Fruit fly (Drosophila melanogaster) whole organism, embryonic: ENCODE measurements around the gene CG44004.

Experiments used
- Ada2b ChIP-seq: fragments of 200-800 bp; sonication (Bioruptor generic); IDR thresholded peaks from 2 replicates; pipeline ENCODE4 v1.3.6; 2022; ENCODE audit warnings: missing biosample characterization, missing genetic modification characterization
- Asciz ChIP-seq: fragments of 200-800 bp; sonication (Bioruptor generic); optimal IDR thresholded peaks from 2 replicates; lab custom pipeline; 2017; ENCODE audit warnings: missing biosample characterization, mild to moderate bottlenecking, missing genetic modification characterization, missing genetic modification reagents
- BEAF-32 ChIP-seq: fragments of 200-800 bp; sonication (Bioruptor generic); optimal IDR thresholded peaks from 3 replicates; lab custom pipeline; 2017; ENCODE audit warnings: missing biosample characterization, missing genetic modification characterization, mild to moderate bottlenecking, moderate library complexity, missing genetic modification reagents
- CG10267 ChIP-seq: fragments of 200-800 bp; sonication (Bioruptor generic); optimal IDR thresholded peaks from 2 replicates; lab custom pipeline; 2018; ENCODE audit warnings: missing biosample characterization, mild to moderate bottlenecking, missing genetic modification characterization, moderate library complexity
- CG12659 ChIP-seq: fragments of 200-800 bp; sonication (Bioruptor generic); optimal IDR thresholded peaks from 3 replicates; lab custom pipeline; 2017; ENCODE audit warnings: mild to moderate bottlenecking, missing biosample characterization, missing genetic modification reagents, missing genetic modification characterization
- CG14710 ChIP-seq: fragments of 200-800 bp; sonication (Bioruptor generic); optimal IDR thresholded peaks from 3 replicates; lab custom pipeline; 2019; ENCODE audit warnings: missing biosample characterization, mild to moderate bottlenecking, missing genetic modification characterization, moderate library complexity
- CG14965 ChIP-seq: fragments of 200-800 bp; sonication (Bioruptor generic); optimal IDR thresholded peaks from 2 replicates; lab custom pipeline; 2016; ENCODE audit warnings: missing biosample characterization, missing genetic modification characterization, borderline replicate concordance
- CG15514 ChIP-seq: fragments of 200-800 bp; sonication (Bioruptor generic); optimal IDR thresholded peaks from 3 replicates; lab custom pipeline; 2017; ENCODE audit warnings: missing biosample characterization, missing genetic modification characterization, mild to moderate bottlenecking, moderate library complexity, missing genetic modification reagents
- CG1603 ChIP-seq: fragments of 200-800 bp; sonication (Bioruptor generic); optimal IDR thresholded peaks from 2 replicates; lab custom pipeline; 2019; ENCODE audit warnings: missing biosample characterization, mild to moderate bottlenecking, missing genetic modification characterization, moderate library complexity
- CG16813 ChIP-seq: fragments of 200-800 bp; sonication (Bioruptor generic); IDR thresholded peaks from 3 replicates; pipeline ENCODE4 v1.3.6; 2022; ENCODE audit warnings: missing biosample characterization, missing genetic modification characterization; ENCODE audit not compliant: partially characterized antibody
- CG17829 ChIP-seq: fragments of 200-800 bp; optimal IDR thresholded peaks from 2 replicates; lab custom pipeline; 2019; ENCODE audit warnings: missing biosample characterization, mild to moderate bottlenecking, missing genetic modification characterization, moderate library complexity
- CG2116 ChIP-seq: fragments of 200-800 bp; sonication (Bioruptor generic); optimal IDR thresholded peaks from 3 replicates; lab custom pipeline; 2018; ENCODE audit warnings: missing biosample characterization, mild to moderate bottlenecking, missing genetic modification characterization
- CG30020 ChIP-seq: fragments of 200-800 bp; optimal IDR thresholded peaks from 2 replicates; lab custom pipeline; 2019; ENCODE audit warnings: missing biosample characterization, mild to moderate bottlenecking, missing genetic modification characterization, moderate library complexity
- CG34224 ChIP-seq: fragments of 200-800 bp; sonication (Bioruptor generic); IDR thresholded peaks from 3 replicates; pipeline ENCODE4 v1.3.6; 2022; ENCODE audit warnings: missing biosample characterization, missing genetic modification characterization; ENCODE audit not compliant: partially characterized antibody
- CG4730 ChIP-seq: fragments of 200-800 bp; sonication (Bioruptor generic); IDR thresholded peaks from 2 replicates; pipeline ENCODE4 v1.3.6; 2022; ENCODE audit warnings: missing biosample characterization, missing genetic modification characterization
- CTCF ChIP-seq: fragments of 200-800 bp; sonication (Bioruptor generic); optimal IDR thresholded peaks from 2 replicates; lab custom pipeline; 2017; ENCODE audit warnings: missing biosample characterization, mild to moderate bottlenecking, missing genetic modification characterization, moderate library complexity
- CkIIα-i1 ChIP-seq: fragments of 200-800 bp; sonication (Bioruptor generic); IDR thresholded peaks from 2 replicates; pipeline ENCODE4 v1.3.6; 2022; ENCODE audit warnings: missing biosample characterization, missing genetic modification characterization
- Doc2 ChIP-seq: fragments of 200-800 bp; sonication (Bioruptor generic); IDR thresholded peaks from 2 replicates; pipeline ENCODE4 v1.3.6; 2022; ENCODE audit warnings: missing biosample characterization, missing genetic modification characterization
- Doc3 ChIP-seq: fragments of 200-800 bp; sonication (Bioruptor generic); IDR thresholded peaks from 3 replicates; pipeline ENCODE4 v1.3.6; 2022; ENCODE audit warnings: missing biosample characterization, missing genetic modification characterization; ENCODE audit not compliant: partially characterized antibody
- Dref ChIP-seq: fragments of 200-800 bp; sonication (Bioruptor generic); IDR thresholded peaks from 2 replicates; pipeline ENCODE4 v1.3.6; 2022; ENCODE audit warnings: missing biosample characterization, missing genetic modification characterization
- Fer1 ChIP-seq: fragments of 200-800 bp; sonication (Bioruptor generic); optimal IDR thresholded peaks from 2 replicates; lab custom pipeline; 2017; ENCODE audit warnings: missing biosample characterization, mild to moderate bottlenecking, missing genetic modification characterization
- NC2β ChIP-seq: fragments of 200-800 bp; sonication (Bioruptor generic); optimal IDR thresholded peaks from 2 replicates; lab custom pipeline; 2016; ENCODE audit warnings: missing biosample characterization, missing genetic modification characterization
- Opbp ChIP-seq: fragments of 200-800 bp; sonication (Bioruptor generic); IDR thresholded peaks from 3 replicates; pipeline ENCODE4 v1.3.6; 2022; ENCODE audit warnings: missing biosample characterization, missing genetic modification characterization; ENCODE audit not compliant: partially characterized antibody
- Sry-β ChIP-seq: fragments of 200-800 bp; sonication (Bioruptor generic); optimal IDR thresholded peaks from 2 replicates; lab custom pipeline; 2018; ENCODE audit warnings: missing biosample characterization, mild to moderate bottlenecking, missing genetic modification characterization, moderate library complexity
- Stat92E ChIP-seq, 3 experiments: fragments of >200 bp in 2 of 3; fragments of 200-800 bp in 1 of 3; sonication (Bioruptor generic) in 1 of 3; optimal IDR thresholded peaks; 2 replicates each; lab custom pipeline; 2017 to 2019; ENCODE audit warnings: missing biosample characterization in 3 of 3, missing genetic modification characterization in 3 of 3, mild to moderate bottlenecking in 1 of 3, moderate library complexity in 1 of 3
- Taf1 ChIP-seq: fragments of 200-800 bp; sonication (Bioruptor generic); IDR thresholded peaks from 2 replicates; pipeline ENCODE4 v1.3.6; 2022; ENCODE audit warnings: missing biosample characterization, missing genetic modification characterization
- amos ChIP-seq: fragments of 200-800 bp; sonication (Bioruptor generic); IDR thresholded peaks from 2 replicates; pipeline ENCODE4 v1.3.6; 2022; ENCODE audit warnings: missing biosample characterization, missing genetic modification characterization; ENCODE audit not compliant: partially characterized antibody
- aop ChIP-seq: fragments of 200-800 bp; sonication (Bioruptor generic); IDR thresholded peaks from 2 replicates; pipeline ENCODE4 v1.3.6; 2022; ENCODE audit warnings: missing biosample characterization, missing genetic modification characterization
- bbx ChIP-seq: fragments of 200-800 bp; sonication (Bioruptor generic); IDR thresholded peaks from 2 replicates; pipeline ENCODE4 v1.3.6; 2022; ENCODE audit warnings: missing biosample characterization, missing genetic modification characterization; ENCODE audit not compliant: partially characterized antibody
- cad ChIP-seq: fragments of >200 bp; optimal IDR thresholded peaks from 2 replicates; lab custom pipeline; 2017; ENCODE audit warnings: missing biosample characterization, missing genetic modification characterization
- danr ChIP-seq: fragments of 200-800 bp; sonication (Bioruptor generic); IDR thresholded peaks from 2 replicates; pipeline ENCODE4 v1.3.6; 2022; ENCODE audit warnings: missing biosample characterization, missing genetic modification characterization
- exex ChIP-seq: fragments of 200-800 bp; sonication (Bioruptor generic); optimal IDR thresholded peaks from 4 replicates; lab custom pipeline; 2018; ENCODE audit warnings: missing biosample characterization, mild to moderate bottlenecking, missing genetic modification characterization, moderate library complexity
- eyg ChIP-seq: fragments of 200-800 bp; sonication (Bioruptor generic); optimal IDR thresholded peaks from 3 replicates; lab custom pipeline; 2016; ENCODE audit warnings: missing biosample characterization, missing genetic modification characterization
- fd96Cb ChIP-seq: fragments of 200-800 bp; sonication (Bioruptor generic); optimal IDR thresholded peaks from 2 replicates; lab custom pipeline; 2018; ENCODE audit warnings: missing biosample characterization, mild to moderate bottlenecking, missing genetic modification characterization, moderate library complexity
- ftz-f1 ChIP-seq: fragments of 200-800 bp; sonication (Bioruptor generic); optimal IDR thresholded peaks from 2 replicates; lab custom pipeline; 2016; ENCODE audit warnings: missing biosample characterization, missing genetic modification characterization
- hb ChIP-seq: fragments of 200-800 bp; sonication (Bioruptor generic); IDR thresholded peaks from 3 replicates; pipeline ENCODE4 v1.3.6; 2022; ENCODE audit warnings: missing biosample characterization, missing genetic modification characterization; ENCODE audit not compliant: partially characterized antibody
- inv ChIP-seq: fragments of 200-800 bp; sonication (Bioruptor generic); IDR thresholded peaks from 2 replicates; pipeline ENCODE4 v1.3.6; 2022; ENCODE audit warnings: missing biosample characterization, missing genetic modification characterization; ENCODE audit not compliant: partially characterized antibody
- knrl ChIP-seq: fragments of 200-800 bp; sonication (Bioruptor generic); IDR thresholded peaks from 3 replicates; pipeline ENCODE4 v1.3.6; 2022; ENCODE audit warnings: missing biosample characterization, missing genetic modification characterization; ENCODE audit not compliant: partially characterized antibody
- lbe ChIP-seq: fragments of 200-800 bp; sonication (Bioruptor generic); optimal IDR thresholded peaks from 2 replicates; lab custom pipeline; 2016; ENCODE audit warnings: missing biosample characterization, mild to moderate bottlenecking, missing genetic modification characterization
- lmd ChIP-seq: fragments of 200-800 bp; sonication (Bioruptor generic); IDR thresholded peaks from 2 replicates; pipeline ENCODE4 v1.3.6; 2022; ENCODE audit warnings: missing biosample characterization, missing genetic modification characterization
- pzg ChIP-seq: fragments of 200-800 bp; sonication (Bioruptor generic); optimal IDR thresholded peaks from 3 replicates; lab custom pipeline; 2018; ENCODE audit warnings: missing biosample characterization, mild to moderate bottlenecking, missing genetic modification characterization, moderate library complexity
- row ChIP-seq: fragments of 200-800 bp; sonication (Bioruptor generic); IDR thresholded peaks from 3 replicates; pipeline ENCODE4 v1.3.6; 2022; ENCODE audit warnings: missing biosample characterization, missing genetic modification characterization
- sd ChIP-seq: fragments of 200-800 bp; sonication (Bioruptor generic); optimal IDR thresholded peaks from 3 replicates; lab custom pipeline; 2018; ENCODE audit warnings: missing biosample characterization, mild to moderate bottlenecking, missing genetic modification characterization, moderate library complexity
- shn ChIP-seq: fragments of 200-800 bp; sonication (Bioruptor generic); optimal IDR thresholded peaks from 3 replicates; lab custom pipeline; 2016; ENCODE audit warnings: missing biosample characterization, missing genetic modification characterization
- vnd ChIP-seq: fragments of 200-800 bp; sonication (Bioruptor generic); IDR thresholded peaks from 3 replicates; pipeline ENCODE4 v1.3.6; 2022; ENCODE audit warnings: missing biosample characterization, missing genetic modification characterization; ENCODE audit not compliant: partially characterized antibody
- vvl ChIP-seq: fragments of 200-800 bp; sonication (Bioruptor generic); IDR thresholded peaks from 2 replicates; pipeline ENCODE4 v1.3.6; 2022; ENCODE audit warnings: missing biosample characterization, missing genetic modification characterization
- wdn ChIP-seq: fragments of 200-800 bp; sonication (Bioruptor generic); IDR thresholded peaks from 2 replicates; pipeline ENCODE4 v1.3.6; 2022; ENCODE audit warnings: missing biosample characterization, missing genetic modification characterization
- zen ChIP-seq: fragments of 200-800 bp; sonication (Bioruptor generic); optimal IDR thresholded peaks from 3 replicates; lab custom pipeline; 2018; ENCODE audit warnings: missing biosample characterization, mild to moderate bottlenecking, missing genetic modification characterization, moderate library complexity
- zen2 ChIP-seq: fragments of 200-800 bp; sonication (Bioruptor generic); IDR thresholded peaks from 3 replicates; pipeline ENCODE4 v1.3.6; 2022; ENCODE audit warnings: missing biosample characterization, missing genetic modification characterization; ENCODE audit not compliant: partially characterized antibody

Gene CG44004

dm6 chr3L:18112669-18113068 is 39.0 kb upstream of the CG44004 start, which contains the start of the genes CG32195 and CG7341 (continued):
- TF ChIP-seq vvl = no peak
- TF ChIP-seq zen (tag; lab: Kevin White, UChicago) = no peak
- 0 out of 2 replicates have a peak, but pooled peaks have one; percentile 32 for TF ChIP-seq inv (GFP tag; lab: Robert Waterston, UW)
- no peak for TF ChIP-seq cad (GFP tag; lab: Kevin White, UChicago)
- peak; percentile 62 for TF ChIP-seq vnd (GFP tag; lab: Robert Waterston, UW)
- no peak for TF ChIP-seq Asciz (GFP tag; lab: Kevin White, UChicago)
- no peak for TF ChIP-seq CkIIα-i1 (GFP tag; lab: Robert Waterston, UW)
- TF ChIP-seq danr (GFP tag; lab: Robert Waterston, UW) = no peak
- peak; percentile 18 for TF ChIP-seq Sry-β (GFP tag; lab: Kevin White, UChicago)
- no peak for TF ChIP-seq CG14965 (GFP tag; lab: Kevin White, UChicago)
- peak; percentile 77 for TF ChIP-seq sd (tag; lab: Kevin White, UChicago)
- peak; percentile 72 for TF ChIP-seq Doc3 (GFP tag; lab: Robert Waterston, UW)
- peak; percentile 19; the same call in 1 of the 3 replicates for TF ChIP-seq row (GFP tag; lab: Robert Waterston, UW)
- TF ChIP-seq CG1603 (tag; lab: Kevin White, UChicago) = peak; percentile 31
- TF ChIP-seq Doc2 (GFP tag; lab: Robert Waterston, UW) = no peak
- TF ChIP-seq wdn (GFP tag; lab: Robert Waterston, UW) = no peak
- TF ChIP-seq CG34224 (GFP tag; lab: Robert Waterston, UW) = peak; percentile 93
- no peak for TF ChIP-seq NC2β (GFP tag; lab: Kevin White, UChicago)
- peak; percentile 21 for TF ChIP-seq CG14710 (tag; lab: Kevin White, UChicago)
- TF ChIP-seq bbx (GFP tag; lab: Robert Waterston, UW) = peak; percentile 85
- TF ChIP-seq pzg (GFP tag; lab: Kevin White, UChicago) = peak; percentile 64
- TF ChIP-seq ftz-f1 (GFP tag; lab: Kevin White, UChicago) = no peak
- peak; percentile 14 for TF ChIP-seq CG30020 (tag; lab: Kevin White, UChicago)
- no peak for TF ChIP-seq fd96Cb (tag; lab: Kevin White, UChicago)
- no peak for TF ChIP-seq Taf1 (GFP tag; lab: Robert Waterston, UW)
- TF ChIP-seq Stat92E (GFP tag; optimal IDR thresholded peaks at IDR 0.05; lab: Kevin White, UChicago) = peak in 1 of 3 experiments; percentile 8
- TF ChIP-seq hb (GFP tag; lab: Robert Waterston, UW) = peak; percentile 53; the same call in 1 of the 3 replicates
- no peak for TF ChIP-seq aop (GFP tag; lab: Robert Waterston, UW)
- TF ChIP-seq shn (GFP tag; lab: Kevin White, UChicago) = no peak
- no peak for TF ChIP-seq Ada2b (GFP tag; lab: Robert Waterston, UW)
- TF ChIP-seq lbe = peak; percentile 31
- TF ChIP-seq CTCF (GFP tag; lab: Kevin White, UChicago) = peak; percentile 29
- peak; percentile 49 for TF ChIP-seq CG10267 (tag; lab: Kevin White, UChicago)
- TF ChIP-seq CG17829 (tag; lab: Kevin White, UChicago) = peak; percentile 24
- peak; percentile 46 for TF ChIP-seq BEAF-32 (GFP tag; lab: Kevin White, UChicago)
- TF ChIP-seq Fer1 (GFP tag; lab: Kevin White, UChicago) = peak; percentile 23
- peak; percentile 37; the same call in 2 of the 3 replicates for TF ChIP-seq knrl
- TF ChIP-seq eyg (GFP tag; lab: Kevin White, UChicago) = no peak
- peak; percentile 62 for TF ChIP-seq CG16813 (GFP tag; lab: Robert Waterston, UW)
- TF ChIP-seq exex = no peak
- no peak for TF ChIP-seq lmd (GFP tag; lab: Robert Waterston, UW)
- TF ChIP-seq CG12659 (GFP tag; lab: Kevin White, UChicago) = peak; percentile 15
- peak; percentile 60; the same call in 2 of the 3 replicates for TF ChIP-seq Opbp (GFP tag; lab: Robert Waterston, UW)
- peak; percentile 99 for TF ChIP-seq CG15514 (GFP tag; lab: Kevin White, UChicago)
- peak; percentile 76 for TF ChIP-seq CG2116 (GFP tag; lab: Kevin White, UChicago)
- TF ChIP-seq amos (GFP tag; lab: Robert Waterston, UW) = peak; percentile 68; the same call in 1 of the 2 replicates
- no peak for TF ChIP-seq CG4730 (GFP tag; lab: Robert Waterston, UW)
- peak; percentile 77 for TF ChIP-seq Dref
- TF ChIP-seq zen2 = peak; percentile 84
